Worm (Caenorhabditis elegans) whole organism, L4 larva: ENCODE results near the gene ttr-52.

Experiments used
- F26F4.8 ChIP-seq: fragments of 200-800 bp; sonication (Bioruptor generic); conservative IDR thresholded peaks from 2 replicates; pipeline ENCODE4 v1.3.6; 2022; ENCODE audit warnings: missing genetic modification characterization, missing compliant biosample characterization
- F44E2.7 ChIP-seq: fragments of 200-800 bp; sonication (Bioruptor generic); IDR thresholded peaks from 2 replicates; pipeline ENCODE4 v2.1.2; 2022; ENCODE audit warnings: missing genetic modification characterization, missing compliant biosample characterization
- T26A8.4 ChIP-seq: fragments of 200-800 bp; sonication (Bioruptor generic); IDR thresholded peaks from 2 replicates; pipeline ENCODE4 v1.3.6; 2022; ENCODE audit warnings: missing genetic modification characterization, missing compliant biosample characterization
- Y48G9A.11 ChIP-seq: fragments of 200-800 bp; sonication (Bioruptor generic); IDR thresholded peaks from 2 replicates; pipeline ENCODE4 v1.3.6; 2022; ENCODE audit warnings: missing genetic modification reagents, missing genetic modification characterization, missing compliant biosample characterization
- arid-1 ChIP-seq: fragments of 200-800 bp; sonication (Bioruptor generic); conservative IDR thresholded peaks from 2 replicates; pipeline ENCODE4 v1.3.6; 2022; ENCODE audit warnings: missing genetic modification reagents, missing genetic modification characterization, missing compliant biosample characterization
- daf-12 ChIP-seq: fragments of 150-350 bp; optimal IDR thresholded peaks from 2 replicates; lab custom pipeline; 2014; ENCODE audit warnings: missing biosample characterization, missing genetic modification reagents, missing genetic modification characterization
- daf-16 ChIP-seq, 3 experiments: sonication (generic microtip); optimal IDR thresholded peaks; 2 replicates each; lab custom pipeline; 2016 to 2017; ENCODE audit warnings: missing genetic modification characterization in 3 of 3, missing genetic modification reagents in 3 of 3, mild to moderate bottlenecking in 2 of 3, missing compliant biosample characterization in 2 of 3, missing biosample characterization in 1 of 3, moderate library complexity in 1 of 3
- dmd-6 ChIP-seq: fragments of 200-800 bp; sonication (Bioruptor generic); IDR thresholded peaks from 2 replicates; pipeline ENCODE4 v1.3.6; 2022; ENCODE audit warnings: missing genetic modification reagents, missing genetic modification characterization, missing compliant biosample characterization
- dmd-8 ChIP-seq: fragments of 200-800 bp; sonication (Bioruptor generic); IDR thresholded peaks from 2 replicates; pipeline ENCODE4 v1.3.6; 2022; ENCODE audit warnings: missing genetic modification characterization, missing compliant biosample characterization
- madf-5 ChIP-seq, 2 experiments: fragments of 200-800 bp; sonication (Bioruptor generic); IDR thresholded peaks; 2 replicates each; pipeline ENCODE4 v1.3.6; 2022; ENCODE audit warnings: missing compliant biosample characterization in 2 of 2, missing genetic modification characterization in 2 of 2
- nhr-111 ChIP-seq: fragments of 200-800 bp; sonication (Bioruptor generic); optimal IDR thresholded peaks from 2 replicates; lab custom pipeline; 2018; ENCODE audit warnings: mild to moderate bottlenecking, missing genetic modification characterization, missing compliant biosample characterization
- php-3 ChIP-seq: fragments of 200-800 bp; sonication (Bioruptor generic); IDR thresholded peaks from 2 replicates; pipeline ENCODE4 v1.3.6; 2022; ENCODE audit warnings: missing genetic modification reagents, missing genetic modification characterization, missing compliant biosample characterization
- pqm-1 ChIP-seq: sonication (generic microtip); optimal IDR thresholded peaks from 2 replicates; lab custom pipeline; 2017; ENCODE audit warnings: missing biosample characterization, missing genetic modification characterization
- set-16 ChIP-seq: fragments of 200-800 bp; sonication (Bioruptor generic); IDR thresholded peaks from 2 replicates; pipeline ENCODE4 v1.3.6; 2022; ENCODE audit warnings: missing genetic modification reagents, missing genetic modification characterization, missing compliant biosample characterization
- snpc-1.2 ChIP-seq: fragments of 200-800 bp; sonication (Bioruptor generic); IDR thresholded peaks from 2 replicates; pipeline ENCODE4 v1.3.6; 2022; ENCODE audit warnings: missing genetic modification reagents, missing genetic modification characterization, missing compliant biosample characterization
- tra-1 ChIP-seq: fragments of 200-800 bp; sonication (Bioruptor generic); IDR thresholded peaks from 2 replicates; pipeline ENCODE4 v1.3.6; 2022; ENCODE audit warnings: missing genetic modification reagents, missing genetic modification characterization, missing compliant biosample characterization

Gene ttr-52

DNA sequence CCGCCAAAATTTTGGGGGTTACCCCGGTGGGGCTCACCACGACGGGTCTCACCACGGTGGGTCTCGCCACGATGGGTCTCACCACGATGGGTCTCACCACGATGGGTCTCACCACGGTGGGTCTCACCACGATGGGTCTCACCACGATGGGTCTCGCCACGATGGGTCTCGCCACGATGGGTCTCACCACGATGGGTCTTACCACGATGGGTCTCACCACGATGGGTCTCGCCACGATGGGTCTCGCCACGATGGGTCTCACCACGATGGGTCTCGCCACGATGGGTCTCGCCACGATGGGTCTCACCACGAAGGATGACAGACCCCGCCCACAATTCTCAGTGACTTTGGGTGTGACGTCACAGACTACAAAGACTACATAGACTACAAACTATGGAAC is 43.7 kb downstream of the ttr-52 start:
- TF ChIP-seq F26F4.8 (GFP tag; lab: Robert Waterston, UW), result 0 out of 2 replicates have a peak, but pooled peaks have one; percentile 46
- 0 out of 4 replicates have a peak, but pooled peaks of 1 of the 2 experiments have one; percentile 52 for TF ChIP-seq madf-5 (GFP tag; IDR thresholded peaks at IDR 0.05; lab: Robert Waterston, UW)
- 0 out of 2 replicates have a peak, but pooled peaks have one; percentile 5 for TF ChIP-seq arid-1 (GFP tag; lab: Robert Waterston, UW)
- peak; percentile 51; the same call in 1 of the 2 replicates for TF ChIP-seq snpc-1.2
- TF ChIP-seq set-16 (GFP tag; lab: Robert Waterston, UW), result peak; percentile 93
- TF ChIP-seq T26A8.4 (GFP tag; lab: Robert Waterston, UW), result 0 out of 2 replicates have a peak, but pooled peaks have one; percentile 16
- 0 out of 2 replicates have a peak, but pooled peaks have one; percentile 69 for TF ChIP-seq dmd-8
- TF ChIP-seq Y48G9A.11, result peak; percentile 45; the same call in 1 of the 2 replicates
- TF ChIP-seq php-3 (GFP tag; lab: Robert Waterston, UW), result peak; percentile 19; the same call in 1 of the 2 replicates
- TF ChIP-seq F44E2.7 (GFP tag; lab: Robert Waterston, UW), result peak; percentile 58; the same call in 1 of the 2 replicates
- 0 out of 2 replicates have a peak, but pooled peaks have one; percentile 42 for TF ChIP-seq tra-1
- TF ChIP-seq, all 104 proteins: peak for 11; not testable (repeated sequence) for 93

ce11 chrIII:13452824-13453223 is 48.3 kb downstream of the ttr-52 start:
- TF ChIP-seq pqm-1 (tag; lab: Kevin White, UChicago), result peak; percentile 53
- no peak for TF ChIP-seq nhr-111 (GFP tag; lab: Kevin White, UChicago)
- TF ChIP-seq dmd-6 (GFP tag; lab: Robert Waterston, UW), result peak; percentile 44; the same call in 1 of the 2 replicates
- TF ChIP-seq, all 104 proteins: peak for 2

DNA sequence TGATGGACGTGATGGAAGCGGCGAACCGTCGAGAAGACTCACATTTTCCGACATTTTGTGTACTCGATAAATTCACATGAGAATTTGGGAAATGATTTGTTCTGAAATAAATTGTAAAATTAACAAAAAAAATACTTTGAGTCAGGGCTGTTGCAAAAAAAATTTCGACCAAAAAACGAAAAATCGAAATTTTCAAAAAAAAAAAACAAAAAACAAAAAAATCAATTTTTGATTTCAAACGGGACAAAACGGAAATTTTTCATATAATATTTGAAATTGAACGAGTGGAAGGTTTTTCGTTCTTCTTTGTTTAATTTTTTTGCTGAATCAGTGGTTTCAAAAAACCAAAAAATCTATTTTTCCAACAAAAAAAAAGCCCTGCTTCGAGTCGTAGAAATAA is 50.7 kb downstream of the ttr-52 start, which contains the start of gene cua-1:
TSS of gene cua-1 (minus strand) at position 101 of the 400 bp plus-strand sequence.
- TF ChIP-seq daf-12 (tag; lab: Kevin White, UChicago) (no peak), daf-16 (GFP tag; optimal IDR thresholded peaks at IDR 0.05; lab: Kevin White, UChicago) (no peak), daf-16 (tag; optimal IDR thresholded peaks at IDR 0.05; lab: Kevin White, UChicago) (no peak), tra-1 (no peak)
- TF ChIP-seq, all 104 proteins: peak for 0
